Worm (Caenorhabditis elegans) whole organism, mixed stage, embryonic: ENCODE results near the gene F09C6.15.

Experiments used
- M03D4.4 ChIP-seq: sonication (generic microtip); optimal IDR thresholded peaks from 2 replicates; lab custom pipeline; 2017; ENCODE audit warnings: mild to moderate bottlenecking, missing genetic modification characterization, missing compliant biosample characterization
- bed-3 ChIP-seq: fragments of 200-800 bp; sonication (Bioruptor generic); optimal IDR thresholded peaks from 3 replicates; lab custom pipeline; 2018; ENCODE audit warnings: mild to moderate bottlenecking, missing genetic modification characterization, moderate library complexity, missing compliant biosample characterization
- blmp-1 ChIP-seq: fragments of 150-350 bp; optimal IDR thresholded peaks from 2 replicates; lab custom pipeline; 2014; ENCODE audit warnings: missing biosample characterization, missing genetic modification characterization
- ceh-43 ChIP-seq: fragments of 200-800 bp; sonication (Bioruptor generic); optimal IDR thresholded peaks from 2 replicates; lab custom pipeline; 2018; ENCODE audit warnings: mild to moderate bottlenecking, missing genetic modification characterization, moderate library complexity, missing compliant biosample characterization
- ces-1 ChIP-seq: fragments of 150-350 bp; optimal IDR thresholded peaks from 2 replicates; lab custom pipeline; 2014; ENCODE audit warnings: missing biosample characterization, missing genetic modification reagents, missing genetic modification characterization
- drap-1 ChIP-seq: fragments of 200-800 bp; sonication (Bioruptor generic); optimal IDR thresholded peaks from 3 replicates; lab custom pipeline; 2018; ENCODE audit warnings: mild to moderate bottlenecking, missing genetic modification characterization, missing compliant biosample characterization
- elt-1 ChIP-seq: sonication (generic microtip); optimal IDR thresholded peaks from 2 replicates; lab custom pipeline; 2017; ENCODE audit warnings: missing genetic modification characterization, mild to moderate bottlenecking, missing compliant biosample characterization, antibody characterized with exemption, moderate library complexity, borderline replicate concordance; ENCODE audit not compliant: insufficient read depth
- elt-3 ChIP-seq: fragments of 150-350 bp; optimal IDR thresholded peaks from 2 replicates; lab custom pipeline; 2014; ENCODE audit warnings: missing biosample characterization, missing genetic modification characterization
- flh-1 ChIP-seq: fragments of 200-800 bp; sonication (Bioruptor generic); optimal IDR thresholded peaks from 2 replicates; lab custom pipeline; 2018; ENCODE audit warnings: mild to moderate bottlenecking, missing genetic modification characterization, moderate library complexity, missing compliant biosample characterization
- ham-2 ChIP-seq: fragments of 200-800 bp; sonication (Bioruptor generic); optimal IDR thresholded peaks from 2 replicates; lab custom pipeline; 2018; ENCODE audit warnings: mild to moderate bottlenecking, missing genetic modification characterization, missing compliant biosample characterization
- hlh-1 ChIP-seq: fragments of 150-350 bp; optimal IDR thresholded peaks from 2 replicates; lab custom pipeline; 2014; ENCODE audit warnings: missing biosample characterization, missing genetic modification reagents, missing genetic modification characterization
- lin-13 ChIP-seq: fragments of 150-350 bp; optimal IDR thresholded peaks from 2 replicates; lab custom pipeline; 2014; ENCODE audit warnings: missing biosample characterization, missing genetic modification characterization
- lin-32 ChIP-seq: fragments of 200-800 bp; sonication (Bioruptor generic); optimal IDR thresholded peaks from 2 replicates; lab custom pipeline; 2018; ENCODE audit warnings: mild to moderate bottlenecking, missing genetic modification characterization, missing compliant biosample characterization
- lsy-2 ChIP-seq: fragments of 150-350 bp; optimal IDR thresholded peaks from 2 replicates; lab custom pipeline; 2014; ENCODE audit warnings: missing biosample characterization, missing genetic modification characterization
- mab-5 ChIP-seq: fragments of 150-350 bp; optimal IDR thresholded peaks from 2 replicates; lab custom pipeline; 2014; ENCODE audit warnings: missing biosample characterization, missing genetic modification characterization
- mep-1 ChIP-seq: fragments of 150-350 bp; optimal IDR thresholded peaks from 2 replicates; lab custom pipeline; 2017; ENCODE audit warnings: missing biosample characterization, missing genetic modification reagents, missing genetic modification characterization, inconsistent platforms
- nhr-12 ChIP-seq: fragments of 150-350 bp; optimal IDR thresholded peaks from 2 replicates; lab custom pipeline; 2014; ENCODE audit warnings: missing biosample characterization, missing genetic modification characterization
- nhr-237 ChIP-seq: fragments of 150-350 bp; optimal IDR thresholded peaks from 2 replicates; lab custom pipeline; 2014; ENCODE audit warnings: missing biosample characterization, missing genetic modification characterization
- nhr-28 ChIP-seq: fragments of 150-350 bp; optimal IDR thresholded peaks from 2 replicates; lab custom pipeline; 2014; ENCODE audit warnings: missing biosample characterization, missing genetic modification characterization
- nhr-76 ChIP-seq: sonication (generic microtip); optimal IDR thresholded peaks from 2 replicates; lab custom pipeline; 2017; ENCODE audit warnings: missing biosample characterization, missing genetic modification characterization
- pha-4 ChIP-seq: fragments of 150-350 bp; optimal IDR thresholded peaks from 2 replicates; lab custom pipeline; 2018; ENCODE audit warnings: missing biosample characterization, missing genetic modification reagents, missing genetic modification characterization
- snpc-4 ChIP-seq: fragments of 150-350 bp; optimal IDR thresholded peaks from 2 replicates; lab custom pipeline; 2014; ENCODE audit warnings: missing biosample characterization, missing genetic modification characterization
- sptf-1 ChIP-seq: sonication (generic microtip); optimal IDR thresholded peaks from 2 replicates; lab custom pipeline; 2017; ENCODE audit warnings: mild to moderate bottlenecking, missing genetic modification characterization, moderate library complexity, missing compliant biosample characterization
- tbx-8 ChIP-seq: fragments of 200-800 bp; sonication (Bioruptor generic); optimal IDR thresholded peaks from 2 replicates; lab custom pipeline; 2018; ENCODE audit warnings: mild to moderate bottlenecking, missing genetic modification characterization, moderate library complexity, missing compliant biosample characterization
- unc-39 ChIP-seq: fragments of 150-350 bp; optimal IDR thresholded peaks from 2 replicates; lab custom pipeline; 2014; ENCODE audit warnings: missing biosample characterization, missing genetic modification characterization
- unc-62 ChIP-seq: fragments of 150-350 bp; optimal IDR thresholded peaks from 2 replicates; lab custom pipeline; 2014; ENCODE audit warnings: missing biosample characterization, missing genetic modification reagents, missing genetic modification characterization
- zip-8 ChIP-seq: fragments of 150-350 bp; optimal IDR thresholded peaks from 2 replicates; lab custom pipeline; 2014; ENCODE audit warnings: missing biosample characterization, missing genetic modification characterization
- ztf-11 ChIP-seq: fragments of 150-350 bp; optimal IDR thresholded peaks from 2 replicates; lab custom pipeline; 2014; ENCODE audit warnings: missing biosample characterization, missing genetic modification characterization

The F09C6.15 gene

DNA sequence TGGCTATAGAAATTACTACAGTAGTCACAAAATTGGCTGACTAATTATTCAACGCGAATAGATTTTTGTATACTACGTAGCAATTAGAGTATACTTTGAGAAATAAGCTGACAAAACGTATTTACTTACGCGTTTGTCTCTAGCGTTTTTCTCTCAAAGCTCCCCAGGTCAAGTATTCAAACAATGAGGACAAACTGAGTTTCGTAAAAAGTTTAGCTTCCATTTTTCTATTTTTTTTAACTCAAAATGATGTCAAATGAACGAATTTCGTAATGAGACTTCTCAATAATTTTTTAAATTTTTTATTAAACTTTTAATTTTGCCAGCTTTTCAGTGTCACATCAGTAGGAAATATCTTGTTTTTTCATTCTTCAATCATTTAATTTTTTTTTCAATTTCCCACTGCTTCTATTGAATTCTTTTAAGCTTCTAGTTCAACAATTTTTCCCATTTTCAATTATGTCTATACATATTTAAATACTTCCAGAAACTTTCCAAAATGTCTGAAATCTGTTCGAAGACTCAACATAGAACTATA is 4.7 kb upstream of the F09C6.15 start, which contains the start of the genes ifas-2 and fbxa-44:
Gene ifas-2 (minus strand): TSS at position 101 of the 538 bp plus-strand sequence.
Gene fbxa-44 (plus strand): TSS at position 488 of the 538 bp plus-strand sequence.
- TF ChIP-seq pha-4 (tag; lab: Kevin White, UChicago) (no peak), nhr-237 (no peak), blmp-1 (tag; lab: Kevin White, UChicago) (no peak), unc-39 (tag; lab: Kevin White, UChicago) (no peak)

DNA sequence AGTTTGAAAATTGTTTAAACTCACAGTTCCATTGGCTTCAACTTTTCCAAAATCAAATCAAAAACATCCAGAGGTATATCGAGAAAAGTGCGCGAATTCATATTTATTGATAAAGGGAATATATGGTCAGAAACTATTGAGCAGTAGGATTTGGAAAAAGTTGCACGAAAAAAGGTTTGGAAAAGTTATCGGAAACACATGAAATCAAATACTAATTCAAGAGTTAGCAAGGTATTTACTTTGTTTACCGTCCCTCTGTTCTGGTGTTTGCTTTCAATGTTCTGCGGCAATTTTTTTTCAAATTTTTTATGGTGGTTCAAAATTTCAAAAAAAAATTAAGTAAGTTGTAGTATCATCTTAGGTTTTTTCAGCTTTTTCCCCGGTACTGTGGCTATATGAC is 5.8 kb downstream of the F09C6.15 start, which contains the start of gene fbxa-45:
Gene fbxa-45 (minus strand): TSS at position 101 of the 400 bp plus-strand sequence.
- TF ChIP-seq blmp-1 (tag; lab: Kevin White, UChicago) (no peak), snpc-4 (no peak)

DNA sequence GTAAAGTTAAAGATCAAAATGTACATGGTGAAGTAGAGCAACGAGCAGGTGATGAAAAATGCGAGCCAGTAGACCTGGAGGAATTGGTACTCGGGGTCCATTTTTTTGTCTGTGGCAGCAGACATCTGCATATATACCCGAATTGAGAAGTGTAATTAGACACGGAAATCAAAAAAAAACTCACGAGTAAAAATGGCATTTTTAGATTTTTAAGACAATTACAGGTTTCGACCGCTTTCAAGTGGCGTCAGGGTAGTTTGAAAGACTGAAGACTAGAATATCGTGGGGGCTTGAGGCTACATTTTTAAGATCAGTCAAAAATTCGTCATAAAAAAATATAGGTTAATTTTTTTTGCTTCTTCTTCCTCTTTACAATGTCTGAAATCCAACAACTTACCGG is 9.2 kb downstream of the F09C6.15 start, which contains the start of gene srd-68:
Gene srd-68 (minus strand): TSS at position 101 of the 400 bp plus-strand sequence.
- TF ChIP-seq lin-13 (tag; lab: Kevin White, UChicago) (no peak), bed-3 (GFP tag; lab: Kevin White, UChicago) (no peak), ham-2 (GFP tag; lab: Kevin White, UChicago) (no peak), lin-32 (no peak), nhr-12 (tag; lab: Kevin White, UChicago) (no peak), ces-1 (GFP tag; lab: Kevin White, UChicago) (no peak), elt-1 (tag; lab: Kevin White, UChicago) (no peak), nhr-76 (tag; lab: Kevin White, UChicago) (no peak), drap-1 (GFP tag; lab: Kevin White, UChicago) (no peak), blmp-1 (tag; lab: Kevin White, UChicago) (no peak), pha-4 (tag; lab: Kevin White, UChicago) (no peak), M03D4.4 (tag; lab: Kevin White, UChicago) (no peak), snpc-4 (no peak), ceh-43 (GFP tag; lab: Kevin White, UChicago) (no peak), unc-39 (tag; lab: Kevin White, UChicago) (no peak), unc-62 (GFP tag; lab: Kevin White, UChicago) (no peak), nhr-237 (no peak)

DNA sequence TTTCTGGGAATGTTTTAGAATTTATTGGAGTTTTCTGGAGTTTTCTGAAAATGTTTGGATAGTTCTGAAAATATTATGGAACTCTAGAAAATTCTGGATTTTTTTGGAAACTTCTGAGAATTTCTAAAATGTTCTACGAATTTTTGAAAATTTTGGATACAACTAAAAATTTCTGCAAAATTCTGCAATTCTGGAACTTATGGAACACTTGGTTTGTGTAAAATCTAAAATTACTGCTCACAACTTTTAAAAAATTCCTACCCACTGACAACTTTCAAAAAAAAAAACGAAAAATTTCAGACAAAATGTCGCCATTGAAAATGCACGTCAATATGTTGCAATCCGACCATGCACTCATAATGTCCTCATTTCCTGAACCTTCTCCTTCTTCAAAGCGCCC is 11.1 kb downstream of the F09C6.15 start, which contains the start of gene nhr-262:
Gene nhr-262 (plus strand): TSS at position 301 of the 400 bp plus-strand sequence.
- TF ChIP-seq bed-3 (GFP tag; lab: Kevin White, UChicago) (no peak), sptf-1 (tag; lab: Kevin White, UChicago) (no peak), ces-1 (GFP tag; lab: Kevin White, UChicago) (no peak), nhr-237 (no peak), blmp-1 (tag; lab: Kevin White, UChicago) (no peak), lsy-2 (no peak)
- TF ChIP-seq, all 35 proteins: peak for 0

DNA sequence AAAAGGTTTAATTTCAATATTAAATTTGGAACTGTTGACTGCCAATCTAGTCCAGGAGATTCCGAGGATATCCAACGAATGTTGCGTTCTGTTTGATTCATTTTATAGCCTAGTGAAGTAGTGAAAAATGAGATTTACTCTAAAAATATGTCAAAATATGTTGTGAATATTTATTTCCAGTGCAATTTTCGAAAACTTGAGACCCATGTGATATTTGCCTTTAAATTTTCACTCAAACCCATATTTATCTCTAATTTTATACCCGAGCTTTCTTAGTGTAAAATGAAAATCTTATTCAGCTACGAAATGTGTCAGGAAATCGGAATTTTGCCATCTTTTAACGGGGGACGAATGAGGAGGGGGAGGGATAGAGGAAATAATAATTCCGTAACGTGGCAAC is 16.3 kb downstream of the F09C6.15 start, which contains the start of gene F09C6.16:
Gene F09C6.16 (minus strand): TSS at position 101 of the 400 bp plus-strand sequence.
- TF ChIP-seq mab-5 (tag; lab: Kevin White, UChicago) (no peak), nhr-28 (no peak), hlh-1 (tag; lab: Kevin White, UChicago) (no peak)

DNA sequence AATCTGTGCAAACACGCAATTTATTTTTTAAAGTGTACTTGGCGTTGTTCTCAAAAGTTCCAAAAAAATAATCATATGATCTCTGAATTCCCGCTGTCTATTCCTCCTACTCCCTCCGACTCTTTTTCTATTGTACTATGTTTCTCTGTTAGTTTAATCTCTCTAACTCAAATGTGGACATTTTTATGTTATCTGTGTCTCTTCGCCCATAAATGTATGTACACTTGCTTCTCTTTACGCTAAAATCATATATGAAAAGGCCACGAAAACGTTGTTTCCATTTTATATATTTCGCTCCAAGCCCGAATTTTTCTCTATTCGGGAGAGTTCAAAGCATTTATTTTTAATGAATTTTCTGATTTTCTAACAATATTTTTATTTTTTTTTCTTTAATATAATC is 17.3 kb downstream of the F09C6.15 start:
- no peak for TF ChIP-seq ztf-11 (tag; lab: Kevin White, UChicago)
- no peak for TF ChIP-seq mep-1 (tag; lab: Kevin White, UChicago)
- TF ChIP-seq elt-3 (tag; lab: Kevin White, UChicago), result no peak
- no peak for TF ChIP-seq zip-8 (tag; lab: Kevin White, UChicago)
- TF ChIP-seq ceh-43 (GFP tag; lab: Kevin White, UChicago), result no peak
- no peak for TF ChIP-seq lsy-2
- no peak for TF ChIP-seq nhr-12 (tag; lab: Kevin White, UChicago)
- no peak for TF ChIP-seq nhr-28
- TF ChIP-seq unc-39 (tag; lab: Kevin White, UChicago), result no peak
- no peak for TF ChIP-seq tbx-8 (GFP tag; lab: Kevin White, UChicago)
- no peak for TF ChIP-seq nhr-237
- no peak for TF ChIP-seq ces-1 (GFP tag; lab: Kevin White, UChicago)
- TF ChIP-seq flh-1 (GFP tag; lab: Kevin White, UChicago), result no peak
- TF ChIP-seq unc-62 (GFP tag; lab: Kevin White, UChicago), result no peak
